Worm (Caenorhabditis elegans): ENCODE data around the gene cht-5.

- TF ChIP-seq R02D3.7 (tag; optimal IDR thresholded peaks at IDR 0.05) (no peak), nhr-11 (tag; optimal IDR thresholded peaks at IDR 0.05) (no peak), snpc-4 (tag; optimal IDR thresholded peaks at IDR 0.05) (no peak), ztf-4 (tag; optimal IDR thresholded peaks at IDR 0.05) (no peak), nhr-237 (tag; optimal IDR thresholded peaks at IDR 0.05) (no peak), unc-39 (tag; optimal IDR thresholded peaks at IDR 0.05) (no peak), hmg-11 (tag; optimal IDR thresholded peaks at IDR 0.05) (no peak), egl-5 (tag; optimal IDR thresholded peaks at IDR 0.05) (no peak), aly-2 (tag; optimal IDR thresholded peaks at IDR 0.05) (no peak), nhr-77 (tag; optimal IDR thresholded peaks at IDR 0.05) (no peak)
These were observed 36.2 kb upstream of the cht-5 start, which contains the start of gene R04B5.1 for ce11 chrV:10078244-10078643.
